Fruit fly (Drosophila melanogaster) whole organism, adult: ENCODE results near the gene CG6696.

Source experiments
- bab1 ChIP-seq: fragments of 200-800 bp; sonication (Bioruptor generic); optimal IDR thresholded peaks from 3 replicates; lab custom pipeline; 2019; ENCODE audit warnings: missing biosample characterization, mild to moderate bottlenecking, missing genetic modification characterization, moderate library complexity
- kay ChIP-seq: fragments of 200-800 bp; sonication (Bioruptor generic); peaks from one replicate; lab custom pipeline; 2016; ENCODE audit warnings: missing biosample characterization, missing genetic modification characterization, borderline replicate concordance

dm6 chrX:18665715-18666267 lies 3.8 kb upstream of the CG6696 start:
- TF ChIP-seq kay (GFP tag; lab: Kevin White, UChicago), result no peak
- no peak for TF ChIP-seq bab1 (GFP tag; lab: Kevin White, UChicago)
